Fruit fly (Drosophila melanogaster) whole organism, pupa: ENCODE results near the gene CG3823.

Experiments
- CG10348 ChIP-seq: fragments of 200-800 bp; sonication (Bioruptor generic); IDR thresholded peaks from 2 replicates; pipeline ENCODE4 v1.3.6; 2022; ENCODE audit warnings: missing biosample characterization, missing genetic modification characterization
- CG8159 ChIP-seq: fragments of 200-800 bp; sonication (Bioruptor generic); optimal IDR thresholded peaks from 3 replicates; lab custom pipeline; 2018; ENCODE audit warnings: missing biosample characterization, mild to moderate bottlenecking, missing genetic modification characterization, moderate library complexity
- CG9948 ChIP-seq: fragments of 200-800 bp; sonication (Bioruptor generic); optimal IDR thresholded peaks from 2 replicates; lab custom pipeline; 2018; ENCODE audit warnings: missing biosample characterization, mild to moderate bottlenecking, missing genetic modification characterization, moderate library complexity
- EcR ChIP-seq: fragments of 200-800 bp; sonication (Bioruptor generic); optimal IDR thresholded peaks from 3 replicates; lab custom pipeline; 2019; ENCODE audit warnings: missing biosample characterization, missing genetic modification characterization, mild to moderate bottlenecking, moderate library complexity, missing genetic modification reagents

- TF ChIP-seq EcR (GFP tag; lab: Kevin White, UChicago): no peak
- no peak for TF ChIP-seq CG9948
- no peak for TF ChIP-seq CG8159 (tag; lab: Kevin White, UChicago)
- no peak for TF ChIP-seq CG10348 (GFP tag; lab: Robert Waterston, UW)
Measured at dm6 chrX:6276590-6276989, 27.2 kb upstream of the CG3823 start, which contains the start of gene CG3566.
